Worm (Caenorhabditis elegans) whole organism, mixed stage, embryonic: Measurements from ENCODE around the gene C05C10.2.

ENCODE experiments used
- ces-1 ChIP-seq: fragments of 150-350 bp; optimal IDR thresholded peaks from 2 replicates; lab custom pipeline; 2014; ENCODE audit warnings: missing biosample characterization, missing genetic modification reagents, missing genetic modification characterization
- elt-3 ChIP-seq: fragments of 150-350 bp; optimal IDR thresholded peaks from 2 replicates; lab custom pipeline; 2014; ENCODE audit warnings: missing biosample characterization, missing genetic modification characterization
- mep-1 ChIP-seq: fragments of 150-350 bp; optimal IDR thresholded peaks from 2 replicates; lab custom pipeline; 2017; ENCODE audit warnings: missing biosample characterization, missing genetic modification reagents, missing genetic modification characterization, inconsistent platforms
- nhr-237 ChIP-seq: fragments of 150-350 bp; optimal IDR thresholded peaks from 2 replicates; lab custom pipeline; 2014; ENCODE audit warnings: missing biosample characterization, missing genetic modification characterization
- nhr-28 ChIP-seq: fragments of 150-350 bp; optimal IDR thresholded peaks from 2 replicates; lab custom pipeline; 2014; ENCODE audit warnings: missing biosample characterization, missing genetic modification characterization
- snpc-4 ChIP-seq: fragments of 150-350 bp; optimal IDR thresholded peaks from 2 replicates; lab custom pipeline; 2014; ENCODE audit warnings: missing biosample characterization, missing genetic modification characterization
- unc-120 ChIP-seq: sonication (generic microtip); optimal IDR thresholded peaks from 2 replicates; lab custom pipeline; 2017; ENCODE audit warnings: missing genetic modification characterization, missing compliant biosample characterization; ENCODE audit not compliant: poor library complexity, severe bottlenecking
- unc-39 ChIP-seq: fragments of 150-350 bp; optimal IDR thresholded peaks from 2 replicates; lab custom pipeline; 2014; ENCODE audit warnings: missing biosample characterization, missing genetic modification characterization

DNA sequence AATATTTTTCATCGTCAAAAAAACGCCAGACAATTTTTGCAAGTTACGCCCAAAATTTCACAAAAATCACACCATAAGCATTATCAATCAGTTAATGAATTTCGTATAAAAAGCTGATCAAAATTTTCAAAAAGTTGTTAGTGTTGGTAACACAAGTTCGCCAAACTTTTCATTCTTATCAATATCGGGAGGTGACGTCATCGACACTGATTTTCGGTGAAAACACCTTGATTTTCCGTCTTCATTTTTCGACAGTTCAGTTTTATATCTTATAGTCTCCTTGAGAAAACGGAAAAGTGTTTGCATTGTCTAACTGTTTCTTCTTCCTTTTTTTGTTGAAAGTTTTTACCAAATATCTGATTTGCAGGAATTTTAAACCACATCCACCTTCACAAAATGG, 41.2 kb upstream of the C05C10.2 start, which contains the start of gene C08H9.15:
- TF ChIP-seq mep-1 (tag; lab: Kevin White, UChicago) (no peak), elt-3 (no peak), snpc-4 (tag; lab: Kevin White, UChicago) (no peak), nhr-237 (no peak), unc-120 (tag; lab: Kevin White, UChicago) (no peak), ces-1 (no peak), unc-39 (tag; lab: Kevin White, UChicago) (no peak), nhr-28 (no peak)
